Worm (Caenorhabditis elegans): ENCODE data around the gene B0336.12.

The B0336.12 gene

ce11 chrIII:5678935-5679334, 31.0 kb downstream of the B0336.12 start, which contains the start of the genes ska-3 and rps-12:
TSS of gene ska-3 (minus strand) at chrIII:5679005.
TSS of gene rps-12 (plus strand) at chrIII:5679298.
- TF ChIP-seq ztf-16 (tag; optimal IDR thresholded peaks at IDR 0.05): peak; percentile 78
- TF ChIP-seq hlh-15 (tag; optimal IDR thresholded peaks at IDR 0.05): no peak
- no peak for TF ChIP-seq eyg-1 (tag; optimal IDR thresholded peaks at IDR 0.05)
- TF ChIP-seq odd-2 (tag; optimal IDR thresholded peaks at IDR 0.05): no peak
- no peak for TF ChIP-seq K02D7.2 (tag; optimal IDR thresholded peaks at IDR 0.05)
- TF ChIP-seq pha-4 (tag; optimal IDR thresholded peaks at IDR 0.05): no peak
- peak; percentile 62 for TF ChIP-seq ceh-14 (tag; optimal IDR thresholded peaks at IDR 0.05)
- no peak for TF ChIP-seq zip-5 (tag; optimal IDR thresholded peaks at IDR 0.05)
- peak; percentile 55 for TF ChIP-seq pha-2 (tag; optimal IDR thresholded peaks at IDR 0.05)
- TF ChIP-seq elt-4 (tag; optimal IDR thresholded peaks at IDR 0.05): no peak
- TF ChIP-seq sox-4 (tag; optimal IDR thresholded peaks at IDR 0.05): no peak
- TF ChIP-seq sox-2 (GFP tag; IDR thresholded peaks at IDR 0.05): peak; percentile 24; the same call in 1 of the 2 replicates
- peak; percentile 56 for TF ChIP-seq madf-2 (tag; optimal IDR thresholded peaks at IDR 0.05)
- no peak for TF ChIP-seq ceh-24 (tag; optimal IDR thresholded peaks at IDR 0.05)
- peak; percentile 89 for TF ChIP-seq ceh-31 (tag; optimal IDR thresholded peaks at IDR 0.05)
- peak; percentile 21 for TF ChIP-seq F13H6.1 (tag; optimal IDR thresholded peaks at IDR 0.05)
- peak; percentile 59 for TF ChIP-seq ceh-2 (tag; optimal IDR thresholded peaks at IDR 0.05)
- no peak for TF ChIP-seq ceh-6 (GFP tag; optimal IDR thresholded peaks at IDR 0.05)
- no peak for TF ChIP-seq fax-1 (tag; optimal IDR thresholded peaks at IDR 0.05)
- TF ChIP-seq ceh-34 (tag; optimal IDR thresholded peaks at IDR 0.05): peak; percentile 89
- no peak for TF ChIP-seq ceh-22 (tag; optimal IDR thresholded peaks at IDR 0.05)
- TF ChIP-seq ceh-30 (tag; optimal IDR thresholded peaks at IDR 0.05): peak; percentile 64
- peak; percentile 94 for TF ChIP-seq tbx-2 (tag; optimal IDR thresholded peaks at IDR 0.05)
- no peak for TF ChIP-seq gmeb-2 (tag; optimal IDR thresholded peaks at IDR 0.05)
- no peak for TF ChIP-seq pag-3 (tag; optimal IDR thresholded peaks at IDR 0.05; ENCODE audit: borderline replicate concordance)
- no peak for TF ChIP-seq hlh-13 (GFP tag; optimal IDR thresholded peaks at IDR 0.05)
- TF ChIP-seq nhr-11 (tag; optimal IDR thresholded peaks at IDR 0.05): peak; percentile 78
- TF ChIP-seq K09A11.1 (tag; optimal IDR thresholded peaks at IDR 0.05; ENCODE audit: insufficient read depth): peak; percentile 52
- TF ChIP-seq ceh-45 (GFP tag; IDR thresholded peaks at IDR 0.05): no peak
- no peak for TF ChIP-seq npax-4 (tag; optimal IDR thresholded peaks at IDR 0.05)
- TF ChIP-seq ref-2 (tag; optimal IDR thresholded peaks at IDR 0.05): peak; percentile 90
- peak; percentile 69 for TF ChIP-seq elt-2 (tag; optimal IDR thresholded peaks at IDR 0.05)
- no peak for TF ChIP-seq lim-6 (tag; optimal IDR thresholded peaks at IDR 0.05)
- peak; percentile 95 for TF ChIP-seq dve-1 (tag; optimal IDR thresholded peaks at IDR 0.05)
- TF ChIP-seq hlh-6 (tag; optimal IDR thresholded peaks at IDR 0.05): no peak
- no peak for TF ChIP-seq ceh-19 (GFP tag; optimal IDR thresholded peaks at IDR 0.05)
- peak; percentile 58 for TF ChIP-seq pat-9 (tag; optimal IDR thresholded peaks at IDR 0.05)
- TF ChIP-seq ceh-48 (tag; optimal IDR thresholded peaks at IDR 0.05): peak; percentile 82
- TF ChIP-seq unc-42 (tag; optimal IDR thresholded peaks at IDR 0.05): peak; percentile 87
- peak; percentile 87 for TF ChIP-seq rnt-1 (tag; optimal IDR thresholded peaks at IDR 0.05)
- TF ChIP-seq C08G9.2 (tag; optimal IDR thresholded peaks at IDR 0.05): peak; percentile 35
- no peak for TF ChIP-seq T23F11.4 (GFP tag; optimal IDR thresholded peaks at IDR 0.05)
- peak; percentile 34 for TF ChIP-seq pqm-1 (tag; optimal IDR thresholded peaks at IDR 0.05)
- peak; percentile 74 for TF ChIP-seq unc-86 (tag; optimal IDR thresholded peaks at IDR 0.05)
- TF ChIP-seq ttx-3 (tag; optimal IDR thresholded peaks at IDR 0.05): peak; percentile 6
- no peak for TF ChIP-seq C38D4.7 (GFP tag; optimal IDR thresholded peaks at IDR 0.05)
- peak; percentile 74 for TF ChIP-seq pros-1 (tag; optimal IDR thresholded peaks at IDR 0.05)
- no peak for TF ChIP-seq ahr-1 (tag; optimal IDR thresholded peaks at IDR 0.05)
- TF ChIP-seq ceh-9 (tag; optimal IDR thresholded peaks at IDR 0.05): no peak
- no peak for TF ChIP-seq Y22D7AL.16 (tag; optimal IDR thresholded peaks at IDR 0.05)
- TF ChIP-seq tbx-7 (tag; optimal IDR thresholded peaks at IDR 0.05): peak; percentile 41
- TF ChIP-seq fkh-10 (GFP tag; optimal IDR thresholded peaks at IDR 0.05): no peak
- TF ChIP-seq ceh-18 (tag; optimal IDR thresholded peaks at IDR 0.05): peak; percentile 94
- no peak for TF ChIP-seq nhr-232 (tag; optimal IDR thresholded peaks at IDR 0.05)
